Worm (Caenorhabditis elegans): ENCODE data around the gene mig-39.

DNA sequence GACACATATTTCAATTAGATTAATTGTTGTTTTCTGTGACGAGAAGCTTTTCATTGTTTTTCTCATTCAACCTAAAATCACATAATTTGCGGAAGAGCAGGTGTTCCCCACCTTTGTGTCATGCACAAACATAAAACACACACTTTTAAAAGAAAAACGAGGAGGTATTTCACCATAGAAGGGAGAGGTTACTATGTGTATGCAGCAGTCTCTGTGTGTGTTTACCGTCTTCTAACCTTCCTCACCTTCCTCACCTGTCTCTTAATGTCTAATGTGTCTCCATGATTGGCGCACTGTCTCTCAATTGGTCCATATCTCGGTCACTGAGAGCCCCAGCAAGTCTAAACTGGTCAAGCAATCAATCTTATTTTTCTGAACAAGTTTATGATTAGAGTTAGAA is 39.5 kb downstream of the mig-39 start:
- no peak for TF ChIP-seq unc-3 (GFP tag; conservative IDR thresholded peaks at IDR 0.05)
- TF ChIP-seq unc-3 (tag; optimal IDR thresholded peaks at IDR 0.05) = no peak
- TF ChIP-seq pqm-1 (tag; optimal IDR thresholded peaks at IDR 0.05) = no peak
- no peak for TF ChIP-seq tbx-2 (tag; optimal IDR thresholded peaks at IDR 0.05)
- no peak for TF ChIP-seq nhr-11 (tag; optimal IDR thresholded peaks at IDR 0.05)
- TF ChIP-seq ceh-24 (tag; optimal IDR thresholded peaks at IDR 0.05) = no peak
- TF ChIP-seq ceh-22 (tag; optimal IDR thresholded peaks at IDR 0.05) = no peak
- TF ChIP-seq gmeb-2 (tag; optimal IDR thresholded peaks at IDR 0.05) = no peak
- no peak for TF ChIP-seq lim-6 (tag; optimal IDR thresholded peaks at IDR 0.05)
- TF ChIP-seq sdc-2 (tag; optimal IDR thresholded peaks at IDR 0.05) = no peak
- no peak for TF ChIP-seq fax-1 (tag; optimal IDR thresholded peaks at IDR 0.05)
- no peak for TF ChIP-seq dve-1 (tag; optimal IDR thresholded peaks at IDR 0.05)
- TF ChIP-seq unc-42 (tag; optimal IDR thresholded peaks at IDR 0.05) = no peak

All from whole organism, late embryonic.